Fruit fly (Drosophila melanogaster) whole organism, embryonic: Measurements from ENCODE around the gene CG4653.

Experiments
- CG10366 ChIP-seq: fragments of 200-800 bp; sonication (Bioruptor generic); IDR thresholded peaks from 2 replicates; pipeline ENCODE4 v1.3.6; 2022; ENCODE audit warnings: missing biosample characterization, missing genetic modification characterization
- CG11247 ChIP-seq: fragments of 200-800 bp; sonication (Bioruptor generic); IDR thresholded peaks from 2 replicates; pipeline ENCODE4 v1.3.6; 2022; ENCODE audit warnings: missing biosample characterization, missing genetic modification characterization
- CG11504 ChIP-seq: fragments of 200-800 bp; sonication (Bioruptor generic); optimal IDR thresholded peaks from 3 replicates; lab custom pipeline; 2019; ENCODE audit warnings: missing biosample characterization, mild to moderate bottlenecking, missing genetic modification characterization, moderate library complexity
- CG11560 ChIP-seq: fragments of 200-800 bp; sonication (Bioruptor generic); IDR thresholded peaks from 3 replicates; pipeline ENCODE4 v1.3.6; 2022; ENCODE audit warnings: missing biosample characterization, missing genetic modification characterization
- CG13287 ChIP-seq: fragments of 200-800 bp; sonication (Bioruptor generic); IDR thresholded peaks from 2 replicates; pipeline ENCODE4 v1.3.6; 2022; ENCODE audit warnings: missing biosample characterization, missing genetic modification characterization; ENCODE audit not compliant: partially characterized antibody
- CG13296 ChIP-seq: fragments of 200-800 bp; sonication (Bioruptor generic); optimal IDR thresholded peaks from 3 replicates; lab custom pipeline; 2018; ENCODE audit warnings: missing biosample characterization, mild to moderate bottlenecking, missing genetic modification characterization
- CG13424 ChIP-seq: fragments of 200-800 bp; sonication (Bioruptor generic); optimal IDR thresholded peaks from 2 replicates; lab custom pipeline; 2019; ENCODE audit warnings: missing biosample characterization, mild to moderate bottlenecking, missing genetic modification characterization, moderate library complexity
- CG13624 ChIP-seq: fragments of 200-800 bp; sonication (Bioruptor generic); optimal IDR thresholded peaks from 2 replicates; lab custom pipeline; 2016; ENCODE audit warnings: missing biosample characterization, missing genetic modification characterization
- CG15073 ChIP-seq: fragments of 200-800 bp; sonication (Bioruptor generic); optimal IDR thresholded peaks from 2 replicates; lab custom pipeline; 2016; ENCODE audit warnings: missing biosample characterization, missing genetic modification characterization
- CG1529 ChIP-seq: fragments of 200-800 bp; sonication (Bioruptor generic); optimal IDR thresholded peaks from 3 replicates; lab custom pipeline; 2018; ENCODE audit warnings: missing biosample characterization, missing genetic modification characterization
- CG15601 ChIP-seq: fragments of 200-800 bp; sonication (Bioruptor generic); optimal IDR thresholded peaks from 3 replicates; lab custom pipeline; 2019; ENCODE audit warnings: missing biosample characterization, mild to moderate bottlenecking, missing genetic modification characterization, moderate library complexity
- CG17359 ChIP-seq: fragments of 200-800 bp; sonication (Bioruptor generic); optimal IDR thresholded peaks from 3 replicates; lab custom pipeline; 2018; ENCODE audit warnings: missing biosample characterization, mild to moderate bottlenecking, missing genetic modification characterization, moderate library complexity
- CG17612 ChIP-seq: fragments of 200-800 bp; sonication (Bioruptor generic); IDR thresholded peaks from 2 replicates; pipeline ENCODE4 v1.3.6; 2022; ENCODE audit warnings: missing biosample characterization, missing genetic modification characterization
- CG18011 ChIP-seq: fragments of 200-800 bp; sonication (Bioruptor generic); optimal IDR thresholded peaks from 2 replicates; lab custom pipeline; 2017; ENCODE audit warnings: missing biosample characterization, missing genetic modification characterization, mild to moderate bottlenecking, moderate library complexity, missing genotype
- CG18476 ChIP-seq: fragments of 200-800 bp; sonication (Bioruptor generic); optimal IDR thresholded peaks from 2 replicates; lab custom pipeline; 2016; ENCODE audit warnings: missing biosample characterization, mild to moderate bottlenecking, missing genetic modification characterization
- CG30403 ChIP-seq: fragments of 200-800 bp; sonication (Bioruptor generic); optimal IDR thresholded peaks from 3 replicates; lab custom pipeline; 2016; ENCODE audit warnings: missing biosample characterization, missing genetic modification characterization
- CG32767 ChIP-seq: fragments of 200-800 bp; sonication (Bioruptor generic); IDR thresholded peaks from 2 replicates; pipeline ENCODE4 v1.3.6; 2022; ENCODE audit warnings: missing biosample characterization, missing genetic modification characterization
- CG3281 ChIP-seq: fragments of 200-800 bp; sonication (Bioruptor generic); optimal IDR thresholded peaks from 3 replicates; lab custom pipeline; 2017; ENCODE audit warnings: missing biosample characterization, mild to moderate bottlenecking, missing genetic modification characterization
- CG3407 ChIP-seq: fragments of 200-800 bp; sonication (Bioruptor generic); optimal IDR thresholded peaks from 2 replicates; lab custom pipeline; 2018; ENCODE audit warnings: missing biosample characterization, mild to moderate bottlenecking, missing genetic modification characterization
- CG4404 ChIP-seq: fragments of 200-800 bp; sonication (Bioruptor generic); IDR thresholded peaks from 2 replicates; pipeline ENCODE4 v1.3.6; 2022; ENCODE audit warnings: missing biosample characterization, missing genetic modification characterization
- CG6791 ChIP-seq: fragments of 200-800 bp; sonication (Bioruptor generic); IDR thresholded peaks from 3 replicates; pipeline ENCODE4 v1.3.6; 2022; ENCODE audit warnings: missing biosample characterization, missing genetic modification characterization; ENCODE audit not compliant: partially characterized antibody
- CG7928 ChIP-seq: fragments of 200-800 bp; sonication (Bioruptor generic); optimal IDR thresholded peaks from 2 replicates; lab custom pipeline; 2017; ENCODE audit warnings: missing biosample characterization, mild to moderate bottlenecking, missing genetic modification characterization
- CG8944 ChIP-seq: fragments of 200-800 bp; sonication (Bioruptor generic); optimal IDR thresholded peaks from 3 replicates; lab custom pipeline; 2016; ENCODE audit warnings: missing biosample characterization, missing genetic modification characterization
- Dll ChIP-seq: fragments of 200-800 bp; sonication (Bioruptor generic); IDR thresholded peaks from 4 replicates; pipeline ENCODE4 v1.3.6; 2022; ENCODE audit warnings: missing biosample characterization, missing genetic modification characterization; ENCODE audit not compliant: partially characterized antibody
- H15 ChIP-seq: fragments of 200-800 bp; sonication (Bioruptor generic); IDR thresholded peaks from 3 replicates; pipeline ENCODE4 v1.3.6; 2022; ENCODE audit warnings: missing biosample characterization, missing genetic modification characterization
- HLH3B ChIP-seq: fragments of 200-800 bp; sonication (Bioruptor generic); IDR thresholded peaks from 2 replicates; pipeline ENCODE4 v1.3.6; 2022; ENCODE audit warnings: missing biosample characterization, missing genetic modification characterization
- Hr78 ChIP-seq, 2 experiments: fragments of 200-800 bp in 1 of 2; fragments of >200 bp in 1 of 2; sonication (Bioruptor generic) in 1 of 2; optimal IDR thresholded peaks; 2 replicates each; lab custom pipeline; 2017 to 2019; ENCODE audit warnings: missing biosample characterization in 2 of 2, missing genetic modification characterization in 2 of 2, mild to moderate bottlenecking in 1 of 2, moderate library complexity in 1 of 2
- Lpt ChIP-seq: fragments of >200 bp; optimal IDR thresholded peaks from 2 replicates; lab custom pipeline; 2018; ENCODE audit warnings: missing biosample characterization, missing genetic modification characterization
- NFAT ChIP-seq: fragments of 200-800 bp; sonication (Bioruptor generic); IDR thresholded peaks from 2 replicates; pipeline ENCODE4 v1.3.6; 2022; ENCODE audit warnings: missing biosample characterization, missing genetic modification characterization
- Neu2 ChIP-seq: fragments of 200-800 bp; sonication (Bioruptor generic); optimal IDR thresholded peaks from 3 replicates; lab custom pipeline; 2016; ENCODE audit warnings: missing biosample characterization, missing genetic modification characterization, borderline replicate concordance
- Stat92E ChIP-seq, 3 experiments: fragments of >200 bp in 2 of 3; fragments of 200-800 bp in 1 of 3; sonication (Bioruptor generic) in 1 of 3; optimal IDR thresholded peaks; 2 replicates each; lab custom pipeline; 2017 to 2019; ENCODE audit warnings: missing biosample characterization in 3 of 3, missing genetic modification characterization in 3 of 3, mild to moderate bottlenecking in 1 of 3, moderate library complexity in 1 of 3
- Vsx1 ChIP-seq: fragments of 200-800 bp; sonication (Bioruptor generic); optimal IDR thresholded peaks from 2 replicates; lab custom pipeline; 2017; ENCODE audit warnings: missing biosample characterization, mild to moderate bottlenecking, missing genetic modification characterization, missing genetic modification reagents
- cwo ChIP-seq: fragments of 200-800 bp; sonication (Bioruptor generic); optimal IDR thresholded peaks from 3 replicates; lab custom pipeline; 2017; ENCODE audit warnings: missing biosample characterization, missing genetic modification characterization, mild to moderate bottlenecking, moderate library complexity, missing genetic modification reagents
- gem ChIP-seq: fragments of 200-800 bp; sonication (Bioruptor generic); optimal IDR thresholded peaks from 2 replicates; lab custom pipeline; 2019; ENCODE audit warnings: missing biosample characterization, mild to moderate bottlenecking, missing genetic modification characterization, moderate library complexity
- lilli ChIP-seq: fragments of 200-800 bp; sonication (Bioruptor generic); optimal IDR thresholded peaks from 3 replicates; lab custom pipeline; 2016; ENCODE audit warnings: missing biosample characterization, missing genetic modification characterization
- lov ChIP-seq, 2 experiments: fragments of 200-800 bp in 1 of 2; fragments of >200 bp in 1 of 2; sonication (Bioruptor generic) in 1 of 2; IDR thresholded peaks in 1 of 2; optimal IDR thresholded peaks in 1 of 2; 2 replicates in 1 of 2; 3 replicates in 1 of 2; pipeline versions ENCODE4 v1.3.6 to Lab custom; 2017 to 2022; ENCODE audit warnings: missing biosample characterization in 1 of 2, missing genetic modification characterization in 1 of 2
- mam ChIP-seq: fragments of 200-800 bp; sonication (Bioruptor generic); optimal IDR thresholded peaks from 3 replicates; lab custom pipeline; 2016; ENCODE audit warnings: missing biosample characterization, missing genetic modification characterization
- nerfin-1 ChIP-seq: fragments of 200-800 bp; sonication (Bioruptor generic); optimal IDR thresholded peaks from 3 replicates; lab custom pipeline; 2019; ENCODE audit warnings: missing biosample characterization, mild to moderate bottlenecking, missing genetic modification characterization, moderate library complexity
- p53 ChIP-seq: fragments of 200-800 bp; sonication (Bioruptor generic); optimal IDR thresholded peaks from 2 replicates; lab custom pipeline; 2016; ENCODE audit warnings: missing biosample characterization, missing genetic modification characterization
- phol ChIP-seq: fragments of 200-800 bp; sonication (Bioruptor generic); optimal IDR thresholded peaks from 3 replicates; lab custom pipeline; 2018; ENCODE audit warnings: missing biosample characterization, mild to moderate bottlenecking, missing genetic modification characterization, moderate library complexity
- salm ChIP-seq: fragments of 200-800 bp; sonication (Bioruptor generic); optimal IDR thresholded peaks from 2 replicates; lab custom pipeline; 2018; ENCODE audit warnings: missing biosample characterization, mild to moderate bottlenecking, missing genetic modification characterization
- sim ChIP-seq: fragments of 200-800 bp; sonication (Bioruptor generic); IDR thresholded peaks from 2 replicates; pipeline ENCODE4 v1.3.6; 2022; ENCODE audit warnings: missing biosample characterization, missing genetic modification characterization
- slp2 ChIP-seq: fragments of 200-800 bp; sonication (Bioruptor generic); optimal IDR thresholded peaks from 2 replicates; lab custom pipeline; 2016; ENCODE audit warnings: missing biosample characterization, missing genetic modification characterization
- sqz ChIP-seq: fragments of 200-800 bp; sonication (Bioruptor generic); optimal IDR thresholded peaks from 3 replicates; lab custom pipeline; 2018; ENCODE audit warnings: missing biosample characterization, mild to moderate bottlenecking, missing genetic modification characterization
- sr ChIP-seq: fragments of 200-800 bp; sonication (Bioruptor generic); IDR thresholded peaks from 3 replicates; pipeline ENCODE4 v1.3.6; 2022; ENCODE audit warnings: missing biosample characterization, missing genetic modification characterization
- vnd ChIP-seq: fragments of 200-800 bp; sonication (Bioruptor generic); IDR thresholded peaks from 3 replicates; pipeline ENCODE4 v1.3.6; 2022; ENCODE audit warnings: missing biosample characterization, missing genetic modification characterization; ENCODE audit not compliant: partially characterized antibody

CG4653 gene

DNA sequence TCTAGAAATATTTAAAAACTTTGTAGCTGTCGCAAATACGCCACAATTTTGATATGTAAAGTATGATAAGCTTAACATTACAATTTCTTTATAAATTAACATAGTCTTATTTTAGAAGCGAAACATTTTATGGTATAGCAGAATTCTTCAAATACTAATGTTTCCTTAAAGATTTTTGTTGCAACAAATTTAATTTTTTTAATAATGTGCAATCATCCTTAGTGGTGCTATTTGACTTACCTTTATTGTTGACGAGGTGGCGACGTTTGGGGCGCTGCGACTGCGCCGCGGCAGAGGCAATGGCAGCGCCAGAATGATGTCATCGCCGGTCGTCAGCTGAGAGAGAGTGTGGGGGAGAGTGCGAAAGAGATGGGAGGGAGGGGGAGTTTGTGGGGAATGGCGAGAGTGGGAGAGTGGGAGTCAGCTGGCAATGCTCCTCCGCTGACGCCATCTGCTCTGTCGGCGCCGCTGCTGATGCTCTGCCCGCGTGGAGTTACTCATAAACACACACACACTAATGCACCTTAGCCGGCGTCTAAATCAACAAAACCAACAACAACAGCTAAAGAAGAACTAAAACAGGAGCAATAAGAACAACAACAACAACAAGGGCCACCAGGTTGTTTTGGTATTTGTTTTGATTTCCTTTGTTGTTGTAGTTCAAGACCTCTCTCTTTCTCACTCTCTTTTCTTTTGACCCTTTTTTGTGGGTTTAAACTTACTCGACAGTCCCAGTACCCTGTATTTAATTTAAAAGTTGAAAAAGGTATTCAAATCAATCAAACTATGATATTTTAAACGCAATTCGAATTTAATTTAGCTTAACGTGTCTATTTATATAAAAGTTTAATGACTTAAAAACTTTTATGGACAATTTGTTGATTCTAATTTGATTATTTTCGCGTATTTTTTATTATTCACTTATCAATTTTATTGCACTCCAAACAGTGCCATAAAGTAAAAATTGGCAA lies 19.6 kb downstream of the CG4653 start (continued):
- TF ChIP-seq CG30403 (peak; percentile 83), CG13624 (GFP tag; lab: Kevin White, UChicago) (no peak), CG8944 (GFP tag; lab: Kevin White, UChicago) (peak; percentile 32), CG15073 (GFP tag; lab: Kevin White, UChicago) (no peak), CG13287 (GFP tag; lab: Robert Waterston, UW) (no peak), CG4404 (peak; percentile 28; the same call in 1 of the 2 replicates), CG11247 (GFP tag; lab: Robert Waterston, UW) (no peak), CG32767 (GFP tag; lab: Robert Waterston, UW) (peak; percentile 78), sr (GFP tag; lab: Robert Waterston, UW) (peak; percentile 39; the same call in 1 of the 3 replicates), CG18011 (GFP tag; lab: Kevin White, UChicago) (peak; percentile 48), NFAT (GFP tag; lab: Robert Waterston, UW) (0 out of 2 replicates have a peak, but pooled peaks have one; percentile 39), nerfin-1 (tag; lab: Kevin White, UChicago) (peak; percentile 1), lov (optimal IDR thresholded peaks at IDR 0.05; lab: Kevin White, UChicago) (no peak), lov (GFP tag; IDR thresholded peaks at IDR 0.05; lab: Robert Waterston, UW) (no peak), CG13296 (GFP tag; lab: Kevin White, UChicago) (peak; percentile 54), CG17359 (tag; lab: Kevin White, UChicago) (peak; percentile 45), vnd (GFP tag; lab: Robert Waterston, UW) (no peak), sim (GFP tag; lab: Robert Waterston, UW) (no peak; the same call in 1 of the 2 replicates), gem (tag; lab: Kevin White, UChicago) (peak; percentile 91), Hr78 (GFP tag; optimal IDR thresholded peaks at IDR 0.05; lab: Kevin White, UChicago) (peak in 1 of 2 experiments; percentile 49), CG7928 (no peak), CG17612 (peak; percentile 9; the same call in 1 of the 2 replicates), Dll (GFP tag; lab: Robert Waterston, UW) (no peak), CG1529 (GFP tag; lab: Kevin White, UChicago) (peak; percentile 67), HLH3B (peak; percentile 54), CG11504 (tag; lab: Kevin White, UChicago) (peak; percentile 86), phol (tag; lab: Kevin White, UChicago) (peak; percentile 62), CG10366 (GFP tag; lab: Robert Waterston, UW) (peak; percentile 67), mam (peak; percentile 71), Neu2 (no peak), CG15601 (tag; lab: Kevin White, UChicago) (peak; percentile 79), CG6791 (GFP tag; lab: Robert Waterston, UW) (no peak), Vsx1 (GFP tag; lab: Kevin White, UChicago) (peak; percentile 51), CG3281 (GFP tag; lab: Kevin White, UChicago) (peak; percentile 52), CG18476 (peak; percentile 6), H15 (GFP tag; lab: Robert Waterston, UW) (peak; percentile 63; the same call in 1 of the 3 replicates), salm (tag; lab: Kevin White, UChicago) (peak; percentile 69), lilli (GFP tag; lab: Kevin White, UChicago) (peak; percentile 74), CG3407 (GFP tag; lab: Kevin White, UChicago) (peak; percentile 63), cwo (peak; percentile 24), sqz (no peak), slp2 (GFP tag; lab: Kevin White, UChicago) (peak; percentile 50), CG13424 (tag; lab: Kevin White, UChicago) (peak; percentile 85), p53 (GFP tag; lab: Kevin White, UChicago) (no peak), Lpt (no peak), Stat92E (GFP tag; optimal IDR thresholded peaks at IDR 0.05; lab: Kevin White, UChicago) (no peak), CG11560 (no peak)
